Worm (Caenorhabditis elegans): ENCODE data around the gene droe-8.

Gene droe-8

ce11 chrV:8745858-8746257, 19.5 kb downstream of the droe-8 start, which contains the start of gene B0507.6 (continued):
- TF ChIP-seq ceh-27 (GFP tag; optimal IDR thresholded peaks at IDR 0.05) (no peak), tbx-9 (tag; optimal IDR thresholded peaks at IDR 0.05; ENCODE audit: borderline replicate concordance) (no peak), lag-1 (GFP tag; IDR thresholded peaks at IDR 0.05) (no peak)

- TF ChIP-seq aptf-3 (GFP tag; IDR thresholded peaks at IDR 0.05), result no peak
- TF ChIP-seq ceh-40 (GFP tag; IDR thresholded peaks at IDR 0.05), result no peak
- TF ChIP-seq unc-130 (GFP tag; optimal IDR thresholded peaks at IDR 0.05), result no peak
- no peak for TF ChIP-seq somi-1 (GFP tag; optimal IDR thresholded peaks at IDR 0.05)
- TF ChIP-seq zim-3 (tag; optimal IDR thresholded peaks at IDR 0.05), result no peak
Observed at ce11 chrV:8753395-8753794, 27.1 kb downstream of the droe-8 start, which contains the start of gene B0507.5. Gene B0507.5 (plus strand): TSS chrV:8753695.

DNA sequence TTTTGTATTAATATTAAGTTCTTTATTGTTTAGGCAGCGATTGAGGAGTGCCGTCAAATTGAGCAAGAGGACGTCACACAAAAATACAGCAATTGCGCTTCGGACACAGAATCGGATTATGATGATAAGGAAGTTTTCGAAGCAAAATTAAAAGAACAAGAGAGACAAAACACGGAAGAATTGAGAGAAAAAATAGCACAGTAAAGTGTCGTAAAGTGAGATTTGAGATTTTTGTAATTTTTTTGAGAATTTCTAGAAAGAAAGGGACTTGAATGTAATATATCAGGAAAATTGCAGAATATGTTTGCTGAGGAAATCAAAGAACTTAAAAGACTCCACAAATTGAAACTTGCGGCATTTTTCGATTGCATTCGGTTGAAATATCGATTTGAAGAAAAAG, 28.3 kb downstream of the droe-8 start, which contains the start of gene B0507.4:
Gene B0507.4, plus strand, starts transcription at position 301 of the 400 bp plus-strand sequence.
- TF ChIP-seq ztf-28 (GFP tag; IDR thresholded peaks at IDR 0.05), result no peak
- TF ChIP-seq die-1 (tag; optimal IDR thresholded peaks at IDR 0.05), result no peak
- TF ChIP-seq attf-3 (GFP tag; conservative IDR thresholded peaks at IDR 0.05), result no peak
- TF ChIP-seq ekl-4 (GFP tag; IDR thresholded peaks at IDR 0.05), result no peak
- no peak for TF ChIP-seq Y67H2A.10 (GFP tag; conservative IDR thresholded peaks at IDR 0.05)
- TF ChIP-seq lir-1 (GFP tag; conservative IDR thresholded peaks at IDR 0.05), result no peak
- no peak for TF ChIP-seq ztf-25 (GFP tag; IDR thresholded peaks at IDR 0.05)
- TF ChIP-seq attf-5 (GFP tag; optimal IDR thresholded peaks at IDR 0.05), result no peak
- TF ChIP-seq ceh-58 (GFP tag; IDR thresholded peaks at IDR 0.05), result no peak
- TF ChIP-seq Y53F4B.3 (GFP tag; IDR thresholded peaks at IDR 0.05), result no peak
- no peak for TF ChIP-seq madf-6 (GFP tag; IDR thresholded peaks at IDR 0.05)
- no peak for TF ChIP-seq gei-17 (GFP tag; optimal IDR thresholded peaks at IDR 0.05)
- no peak for TF ChIP-seq lsy-27 (tag; optimal IDR thresholded peaks at IDR 0.05; ENCODE audit: borderline replicate concordance, insufficient read depth)
- TF ChIP-seq B0261.1 (tag; optimal IDR thresholded peaks at IDR 0.05), result no peak
- no peak for TF ChIP-seq hlh-12 (tag; optimal IDR thresholded peaks at IDR 0.05)
- TF ChIP-seq snpc-1.1 (tag; optimal IDR thresholded peaks at IDR 0.05; ENCODE audit: insufficient read depth), result no peak

DNA sequence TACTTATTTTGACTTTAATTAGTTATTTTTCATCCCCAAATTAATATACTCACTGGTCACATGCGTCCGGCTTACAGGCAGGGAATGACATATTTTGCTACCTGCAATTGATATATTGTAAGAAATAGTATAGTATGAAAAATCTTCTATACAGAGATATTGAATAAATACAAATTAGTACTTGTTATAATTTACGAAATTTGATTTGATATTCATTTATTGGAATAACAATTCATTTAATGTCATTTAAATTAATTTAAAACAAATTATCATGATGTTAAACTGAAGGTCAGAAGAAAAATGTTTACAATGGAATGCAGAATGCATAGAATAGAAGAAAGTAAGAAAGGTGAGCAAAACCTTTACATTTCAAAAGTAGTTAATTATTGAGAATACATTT, 32.3 kb downstream of the droe-8 start, which contains the start of gene B0507.7:
Gene B0507.7, minus strand, starts transcription at position 101 of the 400 bp plus-strand sequence.
- no peak for TF ChIP-seq hlh-12 (tag; optimal IDR thresholded peaks at IDR 0.05)
- TF ChIP-seq ztf-28 (GFP tag; IDR thresholded peaks at IDR 0.05), result no peak
- TF ChIP-seq ztf-6 (GFP tag; IDR thresholded peaks at IDR 0.05), result no peak
- TF ChIP-seq madf-6 (GFP tag; IDR thresholded peaks at IDR 0.05), result no peak
- TF ChIP-seq sdz-38 (tag; optimal IDR thresholded peaks at IDR 0.05), result no peak
- no peak for TF ChIP-seq ceh-40 (GFP tag; IDR thresholded peaks at IDR 0.05)
- no peak for TF ChIP-seq T26A5.8 (tag; optimal IDR thresholded peaks at IDR 0.05)
- no peak for TF ChIP-seq ztf-26 (tag; optimal IDR thresholded peaks at IDR 0.05)
- TF ChIP-seq madf-3 (GFP tag; IDR thresholded peaks at IDR 0.05), result no peak
- TF ChIP-seq pbrm-1 (GFP tag; IDR thresholded peaks at IDR 0.05), result no peak
- no peak for TF ChIP-seq nhr-27 (tag; optimal IDR thresholded peaks at IDR 0.05)
- no peak for TF ChIP-seq Y53F4B.3 (GFP tag; IDR thresholded peaks at IDR 0.05)
- TF ChIP-seq lin-54 (GFP tag; optimal IDR thresholded peaks at IDR 0.05), result no peak
- TF ChIP-seq attf-6 (GFP tag; IDR thresholded peaks at IDR 0.05), result no peak

- TF ChIP-seq pha-4 (tag; optimal IDR thresholded peaks at IDR 0.05), result no peak
- TF ChIP-seq rec-8 (tag; optimal IDR thresholded peaks at IDR 0.05), result no peak
- no peak for TF ChIP-seq hmg-1.2 (GFP tag; IDR thresholded peaks at IDR 0.05)
Observed at ce11 chrV:8760416-8760815, 34.1 kb downstream of the droe-8 start, which contains the start of gene ddn-1. Gene ddn-1 (minus strand): TSS chrV:8760516.

Measured in whole organism, young adult.